Worm (Caenorhabditis elegans) whole organism, dauer: Measurements from ENCODE around the gene gly-7.

Experiments
- unc-62 ChIP-seq: sonication (generic microtip); optimal IDR thresholded peaks from 2 replicates; lab custom pipeline; 2017; ENCODE audit warnings: missing biosample characterization, missing genetic modification reagents, missing genetic modification characterization

gly-7 gene

DNA sequence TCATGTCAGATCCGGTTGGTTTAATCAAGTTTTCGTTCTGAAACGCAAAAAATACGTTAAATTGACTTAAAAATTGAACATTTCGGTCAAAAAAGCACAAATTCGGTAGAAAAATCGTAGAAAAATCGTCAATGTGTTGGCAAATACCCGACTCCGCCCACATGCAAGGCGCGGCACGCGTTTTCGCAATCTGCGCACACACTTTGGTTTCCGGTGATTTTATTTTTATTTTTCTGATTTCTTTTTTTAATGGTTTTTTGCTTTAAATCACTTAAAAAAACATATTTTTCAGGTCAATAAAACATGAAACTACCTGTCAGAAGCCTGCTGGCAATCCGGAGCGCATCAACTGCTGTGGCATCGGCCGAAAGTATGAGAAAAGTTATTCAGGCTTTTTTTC is at the start of gene gly-7, which contains the start of gene mrpl-39:
TSS of gene gly-7 (minus strand) at position 37 of the 400 bp plus-strand sequence.
TSS of gene mrpl-39 (plus strand) at position 293 of the 400 bp plus-strand sequence.
- no peak for TF ChIP-seq unc-62 (GFP tag; lab: Kevin White, UChicago)

DNA sequence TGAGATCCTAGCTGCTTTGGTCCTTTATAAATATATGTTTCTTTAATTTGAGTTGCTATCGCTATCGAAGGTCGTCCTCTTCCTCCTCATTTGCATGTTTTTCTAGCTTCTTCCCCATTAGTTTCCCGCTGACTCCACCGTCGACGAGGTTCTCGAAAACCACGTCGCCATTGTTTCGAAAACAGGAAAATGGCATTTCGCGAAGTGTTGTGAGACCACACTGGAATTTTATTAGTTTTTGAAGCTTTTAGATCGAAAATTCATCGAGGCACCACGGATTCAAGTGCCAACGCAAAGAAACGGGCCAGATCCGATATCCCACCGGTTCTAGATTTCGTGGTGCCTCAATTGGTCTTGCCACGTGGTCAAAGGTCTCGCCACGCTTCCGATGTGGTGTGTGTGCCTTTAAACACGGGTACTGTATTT is 49.4 kb upstream of the gly-7 start:
- TF ChIP-seq unc-62 (GFP tag; lab: Kevin White, UChicago): no peak

DNA sequence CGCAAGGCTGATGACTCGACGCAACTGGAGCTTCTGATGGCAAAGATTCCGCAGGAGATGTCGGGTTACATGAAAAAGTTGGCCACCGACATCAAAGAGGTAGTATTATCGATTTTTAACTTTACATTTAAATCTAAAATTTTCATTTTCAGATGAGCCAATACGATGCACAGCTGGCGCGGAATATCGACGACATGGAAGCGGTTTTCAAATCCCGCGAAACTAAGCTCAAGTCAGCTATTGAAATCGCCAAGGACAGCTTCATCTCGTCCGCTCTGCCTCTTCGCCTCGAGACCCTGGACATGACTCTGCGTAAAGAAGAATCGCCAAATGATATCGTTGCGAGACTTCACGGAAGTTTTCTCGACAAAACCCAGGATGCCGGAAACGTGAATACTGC is 48.6 kb upstream of the gly-7 start, which contains the start of gene T10B5.3:
TSS of gene T10B5.3 (minus strand) at position 101 of the 400 bp plus-strand sequence.
- no peak for TF ChIP-seq unc-62 (GFP tag; lab: Kevin White, UChicago)

DNA sequence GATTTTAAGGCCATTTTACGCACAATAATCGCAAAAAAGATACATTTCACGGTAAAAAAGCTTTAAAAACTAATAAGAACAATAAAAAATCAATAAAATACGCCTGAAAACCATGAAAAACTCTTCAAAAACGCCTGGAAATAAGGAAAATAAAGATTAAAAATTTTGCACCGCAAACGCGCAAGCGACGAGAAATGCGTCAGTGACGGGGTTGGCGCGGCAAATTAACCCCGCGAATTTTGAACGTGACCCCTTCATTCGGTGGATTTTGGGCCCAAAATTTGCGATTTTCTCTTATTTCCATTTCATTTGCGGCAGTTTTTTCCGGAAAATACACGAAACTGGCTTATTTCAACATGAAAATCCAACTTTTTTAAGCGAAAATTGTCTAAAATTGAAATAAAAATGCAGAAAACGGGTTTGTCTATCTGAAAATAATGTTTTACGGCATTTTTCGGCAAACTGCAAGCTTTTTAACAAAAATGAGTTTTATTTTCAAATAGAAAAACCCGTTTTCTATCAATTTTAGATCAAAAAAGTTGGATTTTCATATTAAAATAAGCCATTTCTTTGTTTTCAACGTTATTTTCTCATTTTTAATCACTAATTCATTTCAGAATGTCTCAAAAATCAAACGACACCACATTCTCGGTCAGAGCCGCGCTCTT is 47.6 kb upstream of the gly-7 start, which contains the start of gene knl-3:
TSS of gene knl-3 (plus strand) at position 618 of the 668 bp plus-strand sequence.
- TF ChIP-seq unc-62 (GFP tag; lab: Kevin White, UChicago): no peak

DNA sequence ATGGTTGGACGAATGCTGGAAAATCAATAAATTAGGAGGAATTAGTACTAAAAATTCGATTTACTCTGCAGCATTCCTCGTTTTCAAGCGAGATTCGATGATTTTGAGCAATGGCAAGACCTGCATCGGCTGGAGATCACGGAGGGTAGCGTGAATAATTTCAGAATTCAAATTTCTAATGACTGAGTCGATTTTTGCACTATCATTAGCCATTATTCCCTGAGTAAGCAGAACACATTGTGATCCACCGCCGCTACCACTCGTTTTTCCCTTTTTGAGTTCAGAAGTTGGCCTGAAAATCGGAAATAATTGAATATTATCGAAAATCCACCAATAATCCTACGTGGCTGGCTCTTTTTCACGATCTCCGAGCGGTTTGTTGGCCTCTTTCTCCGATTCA is 46.9 kb upstream of the gly-7 start:
- TF ChIP-seq unc-62 (GFP tag; lab: Kevin White, UChicago): no peak

DNA sequence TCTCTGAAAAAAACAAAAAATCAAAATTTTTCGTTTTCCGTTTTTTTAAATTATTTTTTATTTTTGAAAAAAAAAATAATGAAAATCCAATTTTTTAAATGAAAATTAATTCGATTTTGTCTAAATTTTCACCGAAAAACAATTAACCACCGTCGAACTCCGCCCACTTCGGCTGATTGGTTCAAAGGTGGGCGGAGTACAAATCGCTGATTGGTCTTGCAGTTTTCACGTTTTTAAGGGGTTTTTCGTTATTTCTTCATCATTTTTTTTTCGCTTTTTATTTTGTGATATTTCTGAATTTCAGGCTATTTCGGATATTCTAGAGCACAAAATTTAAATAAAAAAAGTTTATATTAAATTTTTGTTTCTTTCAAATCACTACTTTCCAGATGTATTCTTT is 43.9 kb upstream of the gly-7 start:
- no peak for TF ChIP-seq unc-62 (GFP tag; lab: Kevin White, UChicago)

DNA sequence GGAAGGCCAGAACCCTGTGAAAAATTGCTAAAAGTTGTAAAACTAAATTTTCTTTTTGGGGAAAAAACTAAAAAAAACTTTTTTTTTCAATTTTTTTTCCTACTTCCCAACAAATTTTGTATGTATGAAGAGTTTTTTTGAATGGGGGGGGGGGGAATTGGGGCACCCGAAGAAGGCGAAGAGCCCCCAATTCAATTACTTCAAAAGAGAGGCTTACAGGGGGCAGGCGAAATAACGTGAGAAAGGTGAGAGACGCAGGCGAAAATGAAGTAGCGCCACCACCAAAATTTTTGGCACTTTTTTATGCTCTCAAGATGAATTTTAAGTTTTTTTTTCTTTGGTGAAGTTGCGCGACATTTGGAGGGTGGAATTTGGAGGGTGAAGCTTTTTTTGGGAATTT is 41.8 kb upstream of the gly-7 start:
- no peak for TF ChIP-seq unc-62 (GFP tag; lab: Kevin White, UChicago)

DNA sequence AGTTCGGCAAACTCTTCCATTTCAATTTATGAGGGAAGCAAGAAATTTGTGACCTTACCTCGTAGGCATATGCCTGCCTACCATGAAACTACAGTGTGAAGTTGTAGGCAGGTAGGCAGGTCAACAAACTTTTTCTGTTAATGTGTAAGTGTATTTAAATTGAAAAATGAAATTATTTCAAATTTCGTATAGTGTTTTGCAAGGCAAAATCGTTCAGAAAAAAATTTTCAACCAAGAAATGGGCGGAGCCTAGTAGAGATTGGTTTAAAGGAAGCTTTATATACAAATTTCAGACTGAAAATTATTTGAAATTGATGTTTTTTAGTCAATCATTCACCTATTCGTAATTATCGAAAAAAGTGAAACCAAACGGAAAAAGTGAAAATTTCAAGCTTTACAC is 36.7 kb upstream of the gly-7 start:
- no peak for TF ChIP-seq unc-62 (GFP tag; lab: Kevin White, UChicago)

DNA sequence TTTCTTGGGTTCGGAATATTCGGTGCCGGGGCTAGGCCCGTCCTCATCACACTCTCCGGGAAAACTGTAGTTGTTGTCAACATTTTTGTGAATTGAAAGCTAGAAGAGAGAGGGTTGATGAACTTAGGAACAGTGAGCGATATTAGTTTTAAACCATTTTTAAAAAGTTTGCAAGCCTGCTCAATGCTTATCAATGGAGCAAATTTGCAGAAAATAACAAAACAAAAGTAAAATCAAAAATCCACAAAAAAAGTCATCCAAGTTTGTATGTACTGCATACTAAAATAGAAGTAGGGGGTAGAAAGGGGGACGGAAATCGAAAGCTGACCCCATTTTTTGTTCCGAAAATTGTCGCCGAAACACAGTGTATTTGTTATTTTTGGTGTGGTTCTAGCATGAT is 35.1 kb upstream of the gly-7 start, which contains the start of gene T10B5.10:
TSS of gene T10B5.10 (minus strand) at position 101 of the 400 bp plus-strand sequence.
- TF ChIP-seq unc-62 (GFP tag; lab: Kevin White, UChicago): no peak

DNA sequence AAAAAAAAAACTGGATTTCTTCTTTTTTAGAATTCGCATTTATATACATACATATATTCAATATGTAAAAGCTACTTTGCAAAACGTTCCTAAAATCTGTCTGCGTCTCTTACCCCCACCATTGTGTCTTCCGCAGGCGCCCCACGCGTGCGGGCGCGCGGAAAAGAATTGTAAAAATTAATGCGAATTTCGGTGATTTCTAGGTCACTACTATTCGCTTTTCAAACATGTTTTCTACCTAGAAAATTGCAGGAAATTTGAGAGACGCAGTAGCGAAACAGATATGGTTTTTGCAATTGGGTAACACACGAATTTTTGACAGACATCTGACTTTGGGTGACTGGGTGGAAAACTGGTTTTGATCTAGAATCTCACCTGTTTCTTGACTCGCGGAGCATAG is 34.0 kb upstream of the gly-7 start:
- TF ChIP-seq unc-62 (GFP tag; lab: Kevin White, UChicago): no peak

DNA sequence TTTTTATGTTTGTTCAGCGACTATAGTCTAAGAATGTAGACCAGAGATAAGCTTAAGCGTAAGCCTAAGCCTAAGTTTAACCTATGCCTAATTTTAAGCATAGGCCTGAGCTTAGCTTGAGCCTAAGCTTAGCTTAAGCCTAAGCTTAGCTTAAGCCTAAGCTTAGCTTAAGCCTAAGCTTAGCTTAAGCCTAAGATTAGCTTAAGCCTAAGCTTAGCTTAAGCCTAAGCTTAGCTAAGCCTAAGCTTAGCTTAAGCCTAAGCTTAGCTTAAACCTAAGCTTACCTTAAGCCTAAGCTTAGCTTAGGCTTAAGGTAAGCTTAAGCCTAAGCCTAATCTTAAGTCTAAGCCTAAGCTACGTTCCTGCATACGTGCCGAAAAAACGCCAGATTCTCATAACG is 27.5 kb upstream of the gly-7 start:
- TF ChIP-seq unc-62 (GFP tag; lab: Kevin White, UChicago): no peak

DNA sequence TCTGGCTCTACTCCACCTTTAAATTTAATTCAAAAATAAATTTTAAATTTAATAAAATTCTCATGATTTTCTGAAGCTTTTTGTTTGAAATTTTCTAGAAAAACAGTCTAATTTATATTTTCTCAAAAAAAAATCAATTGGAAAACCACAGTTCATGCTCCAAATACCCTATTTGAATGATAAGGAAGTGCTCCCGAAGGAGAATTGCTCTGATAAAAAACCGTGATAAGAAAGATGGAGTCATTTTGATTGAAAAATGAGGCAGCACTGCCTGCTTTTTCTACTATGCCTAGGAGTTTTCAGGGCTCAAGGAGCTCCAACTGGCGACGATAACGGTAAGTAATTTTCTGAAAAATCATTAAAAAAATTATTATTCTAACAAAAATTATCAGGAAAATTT is 24.9 kb upstream of the gly-7 start, which contains the start of gene T10B5.7:
TSS of gene T10B5.7 (plus strand) at position 225 of the 400 bp plus-strand sequence.
- no peak for TF ChIP-seq unc-62 (GFP tag; lab: Kevin White, UChicago)

DNA sequence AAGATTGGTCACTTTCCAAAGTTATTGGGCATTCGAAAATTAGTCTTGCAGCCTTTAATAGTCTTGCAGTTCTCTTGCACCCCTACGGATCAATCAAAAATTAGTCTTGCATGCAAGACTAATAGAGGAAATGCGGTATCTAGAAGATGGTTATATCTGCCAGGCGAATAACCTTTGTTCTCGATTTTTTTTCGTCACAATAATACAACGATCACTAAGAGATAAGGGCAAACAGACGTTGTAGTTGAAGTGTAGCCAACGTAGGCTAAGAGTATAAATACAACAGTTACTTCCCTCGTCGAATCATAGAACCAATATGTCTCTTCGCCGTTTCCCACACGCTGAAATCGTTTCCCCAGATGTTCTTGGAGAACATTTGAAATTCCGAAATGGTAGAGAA is 20.6 kb upstream of the gly-7 start, which contains the start of gene T10B5.8:
TSS of gene T10B5.8 (plus strand) at position 301 of the 400 bp plus-strand sequence.
- TF ChIP-seq unc-62 (GFP tag; lab: Kevin White, UChicago): no peak

DNA sequence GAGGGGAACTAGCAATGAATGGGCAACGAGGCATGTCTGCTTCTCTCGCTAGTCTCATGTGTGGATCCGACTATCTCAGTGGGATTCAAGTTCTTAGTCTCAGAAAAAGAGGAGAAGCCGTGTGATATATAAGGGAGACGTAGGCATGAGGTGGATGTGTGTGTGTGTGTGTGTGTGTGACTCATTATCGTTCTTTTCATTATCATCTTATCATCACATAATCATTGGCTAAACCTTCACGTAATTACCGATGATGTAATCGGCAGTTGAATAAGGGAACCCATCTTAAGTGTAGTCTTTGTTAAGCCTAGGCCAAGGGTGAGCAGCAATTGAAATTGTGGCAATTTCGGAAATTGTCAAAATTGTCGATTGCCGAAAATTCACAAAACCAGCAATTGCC is 8.8 kb upstream of the gly-7 start, which contains the start of gene Y32G9B.1:
TSS of gene Y32G9B.1 (minus strand) at position 101 of the 400 bp plus-strand sequence.
- no peak for TF ChIP-seq unc-62 (GFP tag; lab: Kevin White, UChicago)

DNA sequence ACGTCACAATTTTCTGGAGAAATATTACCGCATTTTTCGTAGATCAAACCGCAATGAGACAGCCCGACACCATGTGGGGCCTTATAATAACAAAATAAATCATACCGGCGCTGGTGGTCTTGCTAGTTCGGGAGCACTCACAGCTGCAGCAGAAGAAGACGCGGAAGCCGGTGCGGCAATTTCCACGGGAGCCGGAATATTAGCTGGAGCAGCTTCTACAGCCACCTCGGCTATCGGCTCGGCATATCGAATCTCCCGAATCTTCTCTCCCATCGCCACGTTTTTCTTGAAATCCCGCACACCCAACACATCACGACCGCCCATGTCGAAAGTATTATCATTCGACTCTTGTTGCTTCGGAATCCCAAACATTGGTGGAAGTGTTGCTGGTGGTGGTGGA is 3.4 kb upstream of the gly-7 start:
- no peak for TF ChIP-seq unc-62 (GFP tag; lab: Kevin White, UChicago)

DNA sequence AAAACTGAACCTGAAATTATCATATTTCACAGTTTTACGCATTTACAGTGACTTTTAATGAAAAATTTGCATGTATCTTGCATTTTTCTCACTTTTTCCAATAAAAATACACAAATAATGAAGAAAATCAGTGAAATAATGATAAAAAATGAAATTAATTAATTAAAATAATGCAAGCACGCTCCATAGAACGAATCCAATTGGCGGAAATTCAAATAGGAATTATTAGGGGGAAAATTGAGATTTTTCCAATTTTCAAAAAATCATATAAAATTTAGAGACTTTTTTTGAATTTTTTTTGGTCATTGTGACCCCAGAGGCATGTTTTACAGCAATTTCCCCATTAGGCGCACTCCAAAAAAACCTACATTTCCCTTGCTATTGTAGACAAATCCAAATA is 374 bp downstream of the gly-7 start:
- TF ChIP-seq unc-62 (GFP tag; lab: Kevin White, UChicago): no peak

DNA sequence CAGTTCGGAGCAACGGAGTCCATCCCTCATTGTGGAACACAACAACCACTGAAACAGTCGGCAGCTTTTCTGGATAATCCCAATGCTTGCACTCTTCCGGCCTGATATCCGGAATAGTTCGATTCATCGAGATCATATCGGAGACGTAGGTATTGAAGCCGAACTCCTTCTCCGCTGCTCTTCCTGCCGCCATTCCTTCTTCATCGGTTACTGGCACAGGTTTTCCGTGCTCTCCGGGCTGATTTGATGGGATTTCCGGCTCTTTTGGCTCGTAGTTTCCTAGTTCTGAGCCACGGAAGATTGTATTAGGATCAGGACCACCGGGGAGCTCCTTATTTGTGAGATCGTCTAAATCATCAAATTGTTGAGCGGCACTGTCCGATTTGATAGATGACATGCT is 1.1 kb downstream of the gly-7 start:
- TF ChIP-seq unc-62 (GFP tag; lab: Kevin White, UChicago): no peak
